Worm (Caenorhabditis elegans) whole organism, dauer: ENCODE data around the gene F53C3.1.

Experiments
- unc-62 ChIP-seq: sonication (generic microtip); optimal IDR thresholded peaks from 2 replicates; lab custom pipeline; 2017; ENCODE audit warnings: missing biosample characterization, missing genetic modification reagents, missing genetic modification characterization

F53C3.1 gene

ce11 chrII:3911716-3912115, at the start of gene F53C3.1:
Gene F53C3.1, plus strand, starts transcription at chrII:3912016.
- no peak for TF ChIP-seq unc-62 (GFP tag; lab: Kevin White, UChicago)

ce11 chrII:3862053-3862452, 49.8 kb upstream of the F53C3.1 start:
- no peak for TF ChIP-seq unc-62 (GFP tag; lab: Kevin White, UChicago)

- no peak for TF ChIP-seq unc-62 (GFP tag; lab: Kevin White, UChicago)
Observed at ce11 chrII:3864652-3865051, 47.2 kb upstream of the F53C3.1 start, which contains the start of gene nhr-261. Gene nhr-261, minus strand, starts transcription at chrII:3864752.

- TF ChIP-seq unc-62 (GFP tag; lab: Kevin White, UChicago), result no peak
Observed at ce11 chrII:3869601-3870000, 42.2 kb upstream of the F53C3.1 start, which contains the start of gene oac-10. Gene oac-10, plus strand, starts transcription at chrII:3869901.

ce11 chrII:3877127-3877526, 34.7 kb upstream of the F53C3.1 start, which contains the start of gene nep-3:
Gene nep-3, minus strand, starts transcription at chrII:3877227.
- no peak for TF ChIP-seq unc-62 (GFP tag; lab: Kevin White, UChicago)

- TF ChIP-seq unc-62 (GFP tag; lab: Kevin White, UChicago), result no peak
Observed at ce11 chrII:3877874-3878273, 33.9 kb upstream of the F53C3.1 start, which contains the start of gene sdz-7. Gene sdz-7, minus strand, starts transcription at chrII:3877974.

- no peak for TF ChIP-seq unc-62 (GFP tag; lab: Kevin White, UChicago)
Observed at ce11 chrII:3878330-3878729, 33.5 kb upstream of the F53C3.1 start, which contains the start of gene srh-250. Gene srh-250, plus strand, starts transcription at chrII:3878630.

- TF ChIP-seq unc-62 (GFP tag; lab: Kevin White, UChicago), result no peak
Observed at ce11 chrII:3879945-3880344, 31.9 kb upstream of the F53C3.1 start, which contains the start of gene nhr-166. Gene nhr-166, plus strand, starts transcription at chrII:3880245.

- TF ChIP-seq unc-62 (GFP tag; lab: Kevin White, UChicago), result no peak
Observed at ce11 chrII:3891124-3891523, 20.7 kb upstream of the F53C3.1 start, which contains the start of gene F53C3.8. Gene F53C3.8, plus strand, starts transcription at chrII:3891424.

- TF ChIP-seq unc-62 (GFP tag; lab: Kevin White, UChicago), result no peak
Observed at ce11 chrII:3893911-3894310, 17.9 kb upstream of the F53C3.1 start.

ce11 chrII:3894755-3895154, 17.1 kb upstream of the F53C3.1 start, which contains the start of gene F53C3.7:
Gene F53C3.7, plus strand, starts transcription at chrII:3895055.
- no peak for TF ChIP-seq unc-62 (GFP tag; lab: Kevin White, UChicago)

ce11 chrII:3896920-3897319, 14.9 kb upstream of the F53C3.1 start:
- no peak for TF ChIP-seq unc-62 (GFP tag; lab: Kevin White, UChicago)

ce11 chrII:3897758-3898494, 13.9 kb upstream of the F53C3.1 start, which contains the start of gene F53C3.6:
Gene F53C3.6, plus strand, starts transcription at chrII:3898142.
- no peak for TF ChIP-seq unc-62 (GFP tag; lab: Kevin White, UChicago)

ce11 chrII:3901108-3901507, 10.7 kb upstream of the F53C3.1 start, which contains the start of gene F53C3.4:
Gene F53C3.4, plus strand, starts transcription at chrII:3901408.
- TF ChIP-seq unc-62 (GFP tag; lab: Kevin White, UChicago), result no peak

ce11 chrII:3902798-3903197, 9.0 kb upstream of the F53C3.1 start, which contains the start of gene F53C3.3:
Gene F53C3.3, plus strand, starts transcription at chrII:3902856.
- TF ChIP-seq unc-62 (GFP tag; lab: Kevin White, UChicago), result no peak

ce11 chrII:3906615-3907190, 5.1 kb upstream of the F53C3.1 start, which contains the start of the genes F53C3.11 and fbxb-103:
Gene F53C3.11, minus strand, starts transcription at chrII:3906715.
Gene fbxb-103, plus strand, starts transcription at chrII:3907140.
- TF ChIP-seq unc-62 (GFP tag; lab: Kevin White, UChicago), result no peak
